Worm (Caenorhabditis elegans) whole organism, L3 larva: ENCODE results near the gene mpst-4.
"Not testable (repeated sequence)": the region's sequence is repeated elsewhere in the genome, so short reads cannot be mapped to it uniquely, and the experiment has no call there.

Experiments used
- aly-2 ChIP-seq: fragments of 150-350 bp; optimal IDR thresholded peaks from 2 replicates; lab custom pipeline; 2014; ENCODE audit warnings: missing biosample characterization, missing genetic modification characterization
- ama-1 ChIP-seq: fragments of 150-350 bp; optimal IDR thresholded peaks from 2 replicates; lab custom pipeline; 2018
- ceh-28 ChIP-seq: fragments of 150-350 bp; optimal IDR thresholded peaks from 2 replicates; lab custom pipeline; 2014; ENCODE audit warnings: missing biosample characterization, missing genetic modification reagents, missing genetic modification characterization
- nhr-11 ChIP-seq: fragments of 150-350 bp; optimal IDR thresholded peaks from 2 replicates; lab custom pipeline; 2014; ENCODE audit warnings: missing biosample characterization, missing genetic modification characterization
- unc-39 ChIP-seq: sonication (generic microtip); optimal IDR thresholded peaks from 4 replicates; lab custom pipeline; 2017; ENCODE audit warnings: missing biosample characterization, missing genetic modification characterization

ce11 chrII:4903696-4904095 lies 40.4 kb upstream of the mpst-4 start, which contains the start of gene sgt-1:
- TF ChIP-seq ama-1 (lab: Kevin White, UChicago); aly-2 (tag; lab: Kevin White, UChicago); nhr-11; unc-39 (tag; lab: Kevin White, UChicago); ceh-28 (tag; lab: Kevin White, UChicago): not testable (repeated sequence)
